Fruit fly (Drosophila melanogaster): ENCODE data around the gene CG10359.
A peak's percentile ranks its signal among the peaks of the same experiment; 100 is the strongest.

The CG10359 gene

DNA sequence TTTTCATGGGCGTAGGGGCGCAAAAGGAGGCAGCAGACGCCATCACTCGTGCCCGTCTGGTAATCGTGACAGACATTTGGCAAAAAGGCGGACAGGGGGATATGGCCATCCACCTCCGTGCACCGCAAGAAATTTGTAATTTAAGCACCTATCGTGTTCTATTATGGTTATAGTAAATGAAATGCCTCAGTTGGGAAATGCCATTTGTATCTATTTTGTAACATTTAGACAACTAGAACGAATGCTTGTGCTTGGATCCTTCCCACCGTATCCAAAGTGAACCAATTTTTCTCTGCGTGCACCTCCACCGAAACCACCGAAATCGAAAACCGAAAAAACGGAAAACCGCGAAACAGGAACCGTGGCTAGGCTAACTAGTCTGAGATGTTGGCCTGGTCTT, 44.9 kb downstream of the CG10359 start (continued):
- TF ChIP-seq ss (GFP tag; optimal IDR thresholded peaks at IDR 0.05), result peak in 1 of 2 experiments; percentile 6
- TF ChIP-seq svp (GFP tag), result no peak
- peak; percentile 83 for TF ChIP-seq Eip78C (GFP tag)
- TF ChIP-seq Blimp-1 (GFP tag; optimal IDR thresholded peaks at IDR 0.05), result no peak
- peak; percentile 0 for TF ChIP-seq spab (GFP tag; optimal IDR thresholded peaks at IDR 0.05)
- TF ChIP-seq CG6808 (GFP tag; optimal IDR thresholded peaks at IDR 0.05), result no peak
- no peak for TF ChIP-seq Eip75B (GFP tag; optimal IDR thresholded peaks at IDR 0.05)
- peak; percentile 8 for TF ChIP-seq fd59A (GFP tag; optimal IDR thresholded peaks at IDR 0.05)
- TF ChIP-seq CG32006 (GFP tag; optimal IDR thresholded peaks at IDR 0.05), result peak; percentile 85
- TF ChIP-seq OdsH (GFP tag; optimal IDR thresholded peaks at IDR 0.05), result peak; percentile 39
- TF ChIP-seq CG6163 (GFP tag; IDR thresholded peaks at IDR 0.05), result peak; percentile 75
- TF ChIP-seq lz (GFP tag; optimal IDR thresholded peaks at IDR 0.05), result no peak
- TF ChIP-seq CG9139 (GFP tag; optimal IDR thresholded peaks at IDR 0.05), result no peak
- TF ChIP-seq CG8319 (GFP tag; optimal IDR thresholded peaks at IDR 0.05), result no peak

DNA sequence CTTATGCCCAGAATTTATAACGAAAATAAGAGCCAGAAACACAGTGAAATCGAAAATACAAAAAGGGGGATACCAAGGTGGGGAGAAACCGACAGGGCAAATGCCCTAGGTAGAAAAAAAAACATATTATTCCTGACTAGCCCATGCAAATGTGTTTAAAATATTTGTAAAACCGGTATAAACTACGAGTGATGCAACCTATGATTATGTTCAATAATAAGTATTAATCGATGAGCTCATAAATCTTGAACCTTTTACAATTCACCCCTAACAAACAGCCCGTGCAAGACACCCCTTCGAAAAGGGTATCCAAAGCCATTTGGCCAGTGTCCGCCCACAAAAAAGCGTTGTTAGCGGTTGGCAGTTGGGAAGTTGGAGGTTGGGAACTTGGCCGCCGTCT, 45.9 kb downstream of the CG10359 start:
- TF ChIP-seq Eip78C (GFP tag) (peak; percentile 65), CG6792 (GFP tag; optimal IDR thresholded peaks at IDR 0.05) (no peak), lz (GFP tag; optimal IDR thresholded peaks at IDR 0.05) (no peak), topi (GFP tag; optimal IDR thresholded peaks at IDR 0.05) (no peak), Sox15 (GFP tag; optimal IDR thresholded peaks at IDR 0.05) (no peak), Sox14 (GFP tag; optimal IDR thresholded peaks at IDR 0.05) (no peak), fd59A (GFP tag; optimal IDR thresholded peaks at IDR 0.05) (no peak), achi (GFP tag; optimal IDR thresholded peaks at IDR 0.05) (no peak), fd85E (GFP tag; optimal IDR thresholded peaks at IDR 0.05) (no peak), Hr39 (GFP tag; optimal IDR thresholded peaks at IDR 0.05) (peak; percentile 19), esn (GFP tag; optimal IDR thresholded peaks at IDR 0.05) (peak; percentile 24), Blimp-1 (GFP tag; optimal IDR thresholded peaks at IDR 0.05) (peak; percentile 25), acj6 (GFP tag; optimal IDR thresholded peaks at IDR 0.05) (no peak), eg (GFP tag; IDR thresholded peaks at IDR 0.05) (no peak), CG11294 (GFP tag; IDR thresholded peaks at IDR 0.05) (no peak), OdsH (GFP tag; optimal IDR thresholded peaks at IDR 0.05) (peak; percentile 7), Sox102F (GFP tag; optimal IDR thresholded peaks at IDR 0.05) (no peak), CG32006 (GFP tag; optimal IDR thresholded peaks at IDR 0.05) (no peak), cyc (GFP tag; optimal IDR thresholded peaks at IDR 0.05) (no peak), vri (GFP tag; optimal IDR thresholded peaks at IDR 0.05) (no peak), CG6163 (GFP tag; IDR thresholded peaks at IDR 0.05) (no peak), Met (GFP tag; optimal IDR thresholded peaks at IDR 0.05) (peak; percentile 18), Ets21C (GFP tag; optimal IDR thresholded peaks at IDR 0.05) (peak; percentile 0), CG11762 (GFP tag; optimal IDR thresholded peaks at IDR 0.05; ENCODE audit: insufficient read depth) (no peak), svp (GFP tag) (peak; percentile 66), CG8632 (GFP tag; optimal IDR thresholded peaks at IDR 0.05) (no peak), ss (GFP tag; optimal IDR thresholded peaks at IDR 0.05) (no peak), Smox (GFP tag; optimal IDR thresholded peaks at IDR 0.05) (peak; percentile 22), spab (GFP tag; optimal IDR thresholded peaks at IDR 0.05) (no peak), CG1621 (tag; optimal IDR thresholded peaks at IDR 0.05) (no peak)

DNA sequence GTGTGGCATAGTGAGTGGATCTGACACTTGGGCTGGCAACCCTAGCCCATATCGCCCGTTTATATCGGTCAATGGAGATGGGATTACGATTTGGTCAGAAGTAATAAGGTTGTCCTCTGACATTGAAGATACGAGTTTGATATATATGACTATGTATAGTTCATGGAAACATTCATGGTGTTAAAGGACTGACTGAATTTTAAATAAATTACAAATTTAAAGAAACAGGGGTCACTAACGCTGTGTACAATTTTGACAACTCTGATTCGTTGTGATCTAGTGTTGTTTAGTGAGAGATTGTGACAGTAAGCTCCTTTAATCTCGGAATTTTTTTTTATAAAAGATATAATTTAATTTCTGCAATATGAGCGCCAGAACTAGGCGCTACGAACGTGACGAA, 46.8 kb downstream of the CG10359 start, which contains the start of gene CG43098:
Gene CG43098, plus strand, starts transcription at position 301 of the 400 bp plus-strand sequence.
- TF ChIP-seq CG6163 (GFP tag; IDR thresholded peaks at IDR 0.05) (no peak), Eip93F (GFP tag; optimal IDR thresholded peaks at IDR 0.05) (no peak), Hr4 (GFP tag; optimal IDR thresholded peaks at IDR 0.05) (no peak)
